Worm (Caenorhabditis elegans) whole organism, L2 larva: ENCODE measurements around the gene Y73F8A.35.
"Not testable (repeated sequence)": the region's sequence is repeated elsewhere in the genome, so short reads cannot be mapped to it uniquely, and the experiment has no call there.

Experiments
- ama-1 ChIP-seq: fragments of 150-350 bp; optimal IDR thresholded peaks from 2 replicates; lab custom pipeline; 2018; ENCODE audit warnings: inconsistent platforms
- blmp-1 ChIP-seq: sonication (generic microtip); optimal IDR thresholded peaks from 2 replicates; lab custom pipeline; 2017; ENCODE audit warnings: missing genetic modification characterization, mild to moderate bottlenecking, missing compliant biosample characterization, antibody characterized with exemption, moderate library complexity; ENCODE audit not compliant: insufficient read depth
- elt-3 ChIP-seq: sonication (generic microtip); optimal IDR thresholded peaks from 2 replicates; lab custom pipeline; 2017; ENCODE audit warnings: missing biosample characterization, missing genetic modification characterization
- lin-13 ChIP-seq: fragments of 150-350 bp; optimal IDR thresholded peaks from 2 replicates; lab custom pipeline; 2014; ENCODE audit warnings: missing biosample characterization, missing genetic modification reagents, missing genetic modification characterization
- lin-39 ChIP-seq: fragments of 150-350 bp; optimal IDR thresholded peaks from 2 replicates; lab custom pipeline; 2014; ENCODE audit warnings: missing biosample characterization, missing genetic modification reagents, missing genetic modification characterization
- mdl-1 ChIP-seq, 2 experiments: fragments of 150-350 bp in 1 of 2; sonication (generic microtip) in 1 of 2; optimal IDR thresholded peaks; 2 replicates each; lab custom pipeline; 2017; ENCODE audit warnings: missing biosample characterization in 2 of 2, missing genetic modification characterization in 2 of 2
- nhr-12 ChIP-seq: fragments of 150-350 bp; optimal IDR thresholded peaks from 2 replicates; lab custom pipeline; 2014; ENCODE audit warnings: missing biosample characterization, missing genetic modification characterization
- nhr-129 ChIP-seq: fragments of 150-350 bp; optimal IDR thresholded peaks from 2 replicates; lab custom pipeline; 2014; ENCODE audit warnings: missing biosample characterization, missing genetic modification characterization
- nhr-23 ChIP-seq: fragments of 150-350 bp; optimal IDR thresholded peaks from 2 replicates; lab custom pipeline; 2014; ENCODE audit warnings: missing biosample characterization, missing genetic modification reagents, missing genetic modification characterization
- nhr-25 ChIP-seq: fragments of 150-350 bp; sonication (generic microtip); optimal IDR thresholded peaks from 3 replicates; lab custom pipeline; 2014; ENCODE audit warnings: missing biosample characterization, missing genetic modification characterization
- nhr-77 ChIP-seq: fragments of 150-350 bp; optimal IDR thresholded peaks from 2 replicates; lab custom pipeline; 2014; ENCODE audit warnings: missing biosample characterization, missing genetic modification characterization
- unc-62 ChIP-seq: fragments of 150-350 bp; optimal IDR thresholded peaks from 2 replicates; lab custom pipeline; 2014; ENCODE audit warnings: missing biosample characterization, missing genetic modification reagents, missing genetic modification characterization
- zag-1 ChIP-seq: fragments of 150-350 bp; optimal IDR thresholded peaks from 2 replicates; lab custom pipeline; 2014; ENCODE audit warnings: missing biosample characterization, missing genetic modification characterization

ce11 chrIV:15530486-15530885, 9.3 kb downstream of the Y73F8A.35 start:
- TF ChIP-seq ama-1 (lab: Kevin White, UChicago); nhr-23 (tag; lab: Kevin White, UChicago); mdl-1 (tag; optimal IDR thresholded peaks at IDR 0.05; lab: Kevin White, UChicago); nhr-77 (tag; lab: Kevin White, UChicago); elt-3; unc-62 (GFP tag; lab: Kevin White, UChicago); lin-13 (GFP tag; lab: Kevin White, UChicago); nhr-25 (tag; lab: Kevin White, UChicago); lin-39 (tag; lab: Kevin White, UChicago); zag-1 (tag; lab: Kevin White, UChicago); blmp-1 (tag; lab: Kevin White, UChicago); nhr-12 (tag; lab: Kevin White, UChicago); nhr-129 (tag; lab: Kevin White, UChicago): not testable (repeated sequence)
